Worm (Caenorhabditis elegans) whole organism, L2 larva: ENCODE results near the gene T01D3.6.

Experiments used
- C34F6.9 ChIP-seq: fragments of 150-350 bp; optimal IDR thresholded peaks from 2 replicates; lab custom pipeline; 2014; ENCODE audit warnings: missing biosample characterization, missing genetic modification characterization
- R02D3.7 ChIP-seq: fragments of 150-350 bp; optimal IDR thresholded peaks from 2 replicates; lab custom pipeline; 2014; ENCODE audit warnings: missing biosample characterization, missing genetic modification characterization
- Y55F3AM.14 ChIP-seq: fragments of 200-800 bp; sonication (Bioruptor generic); optimal IDR thresholded peaks from 2 replicates; lab custom pipeline; 2018; ENCODE audit warnings: mild to moderate bottlenecking, missing genetic modification characterization, missing compliant biosample characterization
- ZK546.5 ChIP-seq: sonication (generic microtip); optimal IDR thresholded peaks from 2 replicates; lab custom pipeline; 2017; ENCODE audit warnings: missing biosample characterization, missing genetic modification characterization
- alr-1 ChIP-seq: fragments of 150-350 bp; optimal IDR thresholded peaks from 2 replicates; lab custom pipeline; 2014; ENCODE audit warnings: missing biosample characterization, missing genetic modification characterization
- blmp-1 ChIP-seq: sonication (generic microtip); optimal IDR thresholded peaks from 2 replicates; lab custom pipeline; 2017; ENCODE audit warnings: missing genetic modification characterization, mild to moderate bottlenecking, missing compliant biosample characterization, antibody characterized with exemption, moderate library complexity; ENCODE audit not compliant: insufficient read depth
- ceh-16 ChIP-seq: fragments of 150-350 bp; optimal IDR thresholded peaks from 2 replicates; lab custom pipeline; 2014; ENCODE audit warnings: missing biosample characterization, missing genetic modification characterization
- ceh-82 ChIP-seq: fragments of 150-350 bp; optimal IDR thresholded peaks from 2 replicates; lab custom pipeline; 2014; ENCODE audit warnings: missing biosample characterization, missing genetic modification characterization
- crh-2 ChIP-seq: sonication (generic microtip); optimal IDR thresholded peaks from 2 replicates; lab custom pipeline; 2017; ENCODE audit warnings: missing biosample characterization, missing genetic modification characterization
- dmd-4 ChIP-seq: sonication (generic microtip); optimal IDR thresholded peaks from 2 replicates; lab custom pipeline; 2017; ENCODE audit warnings: missing biosample characterization, missing genetic modification characterization
- egl-27 ChIP-seq: sonication (generic microtip); optimal IDR thresholded peaks from 3 replicates; lab custom pipeline; 2017; ENCODE audit warnings: missing biosample characterization, missing genetic modification reagents, missing genetic modification characterization
- elt-3 ChIP-seq: sonication (generic microtip); optimal IDR thresholded peaks from 2 replicates; lab custom pipeline; 2017; ENCODE audit warnings: missing biosample characterization, missing genetic modification characterization
- fos-1 ChIP-seq: fragments of 150-350 bp; optimal IDR thresholded peaks from 2 replicates; lab custom pipeline; 2014; ENCODE audit warnings: missing biosample characterization, missing genetic modification characterization
- gmeb-1 ChIP-seq: fragments of 150-350 bp; optimal IDR thresholded peaks from 2 replicates; lab custom pipeline; 2014; ENCODE audit warnings: missing biosample characterization, missing genetic modification characterization
- lin-11 ChIP-seq: fragments of 150-350 bp; sonication (generic microtip); optimal IDR thresholded peaks from 2 replicates; lab custom pipeline; 2014; ENCODE audit warnings: missing biosample characterization, missing genetic modification characterization, inconsistent platforms, mixed read lengths
- lin-13 ChIP-seq: fragments of 150-350 bp; optimal IDR thresholded peaks from 2 replicates; lab custom pipeline; 2014; ENCODE audit warnings: missing biosample characterization, missing genetic modification reagents, missing genetic modification characterization
- mab-5 ChIP-seq: fragments of 150-350 bp; optimal IDR thresholded peaks from 2 replicates; lab custom pipeline; 2014; ENCODE audit warnings: missing biosample characterization, missing genetic modification characterization
- mdl-1 ChIP-seq, 2 experiments: fragments of 150-350 bp in 1 of 2; sonication (generic microtip) in 1 of 2; optimal IDR thresholded peaks; 2 replicates each; lab custom pipeline; 2017; ENCODE audit warnings: missing biosample characterization in 2 of 2, missing genetic modification characterization in 2 of 2
- nhr-10 ChIP-seq: sonication (generic microtip); optimal IDR thresholded peaks from 2 replicates; lab custom pipeline; 2017; ENCODE audit warnings: missing biosample characterization, missing genetic modification characterization
- nhr-12 ChIP-seq: fragments of 150-350 bp; optimal IDR thresholded peaks from 2 replicates; lab custom pipeline; 2014; ENCODE audit warnings: missing biosample characterization, missing genetic modification characterization
- nhr-129 ChIP-seq: fragments of 150-350 bp; optimal IDR thresholded peaks from 2 replicates; lab custom pipeline; 2014; ENCODE audit warnings: missing biosample characterization, missing genetic modification characterization
- nhr-21 ChIP-seq: fragments of 150-350 bp; optimal IDR thresholded peaks from 2 replicates; lab custom pipeline; 2014; ENCODE audit warnings: missing biosample characterization, missing genetic modification characterization
- nhr-23 ChIP-seq: fragments of 150-350 bp; optimal IDR thresholded peaks from 2 replicates; lab custom pipeline; 2014; ENCODE audit warnings: missing biosample characterization, missing genetic modification reagents, missing genetic modification characterization
- nhr-25 ChIP-seq: fragments of 150-350 bp; sonication (generic microtip); optimal IDR thresholded peaks from 3 replicates; lab custom pipeline; 2014; ENCODE audit warnings: missing biosample characterization, missing genetic modification characterization
- nhr-77 ChIP-seq: fragments of 150-350 bp; optimal IDR thresholded peaks from 2 replicates; lab custom pipeline; 2014; ENCODE audit warnings: missing biosample characterization, missing genetic modification characterization
- peb-1 ChIP-seq: fragments of 150-350 bp; optimal IDR thresholded peaks from 2 replicates; lab custom pipeline; 2014; ENCODE audit warnings: missing biosample characterization, missing genetic modification characterization
- sem-4 ChIP-seq: fragments of 150-350 bp; optimal IDR thresholded peaks from 2 replicates; lab custom pipeline; 2014; ENCODE audit warnings: missing biosample characterization, missing genetic modification reagents, missing genetic modification characterization
- skn-1 ChIP-seq: sonication (generic microtip); optimal IDR thresholded peaks from 2 replicates; lab custom pipeline; 2017; ENCODE audit warnings: missing biosample characterization, missing genetic modification characterization
- sma-3 ChIP-seq: sonication (generic microtip); optimal IDR thresholded peaks from 2 replicates; lab custom pipeline; 2016; ENCODE audit warnings: missing genetic modification reagents, missing genetic modification characterization, missing compliant biosample characterization
- sma-9 ChIP-seq, 2 experiments: fragments of 150-350 bp in 1 of 2; sonication (generic microtip) in 1 of 2; optimal IDR thresholded peaks; 2 replicates each; lab custom pipeline; 2014 to 2016; ENCODE audit warnings: missing genetic modification characterization in 2 of 2, mild to moderate bottlenecking in 1 of 2, missing biosample characterization in 1 of 2, missing compliant biosample characterization in 1 of 2, missing genetic modification reagents in 1 of 2, moderate library complexity in 1 of 2
- snpc-4 ChIP-seq: fragments of 150-350 bp; optimal IDR thresholded peaks from 2 replicates; lab custom pipeline; 2014; ENCODE audit warnings: missing biosample characterization, missing genetic modification characterization
- unc-39 ChIP-seq: fragments of 150-350 bp; optimal IDR thresholded peaks from 2 replicates; lab custom pipeline; 2014; ENCODE audit warnings: missing biosample characterization, missing genetic modification characterization
- unc-55 ChIP-seq: fragments of 150-350 bp; sonication (generic microtip); optimal IDR thresholded peaks from 3 replicates; lab custom pipeline; 2014; ENCODE audit warnings: missing biosample characterization, missing genetic modification reagents, missing genetic modification characterization
- unc-62 ChIP-seq: fragments of 150-350 bp; optimal IDR thresholded peaks from 2 replicates; lab custom pipeline; 2014; ENCODE audit warnings: missing biosample characterization, missing genetic modification reagents, missing genetic modification characterization
- ztf-1 ChIP-seq: fragments of 200-800 bp; sonication (Bioruptor generic); conservative IDR thresholded peaks from 2 replicates; pipeline ENCODE4 v1.3.6; 2022; ENCODE audit warnings: missing genetic modification characterization, missing compliant biosample characterization
- ztf-4 ChIP-seq: fragments of 150-350 bp; optimal IDR thresholded peaks from 2 replicates; lab custom pipeline; 2014; ENCODE audit warnings: missing biosample characterization, missing genetic modification characterization

T01D3.6 gene

DNA sequence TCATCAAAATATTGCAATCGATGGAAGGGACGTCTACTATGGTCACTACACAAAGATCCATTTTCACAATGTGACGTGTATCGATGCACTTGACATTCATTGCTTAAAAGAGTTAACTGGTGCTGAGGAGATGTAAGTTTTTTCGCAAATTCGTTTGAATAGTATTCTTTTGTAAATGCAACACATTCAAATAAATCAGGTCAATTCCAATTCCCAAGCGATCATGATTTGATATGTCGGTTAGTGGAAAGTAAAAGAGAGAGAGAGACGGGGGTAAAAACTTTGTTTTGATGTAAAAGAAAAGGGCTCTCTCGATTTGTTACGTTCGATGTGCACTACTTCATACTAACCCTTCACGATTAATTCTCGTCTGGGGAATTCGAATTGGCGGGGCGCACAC, 26.3 kb upstream of the T01D3.6 start:
- TF ChIP-seq mab-5 (no peak), nhr-77 (tag; lab: Kevin White, UChicago) (no peak), unc-55 (GFP tag; lab: Kevin White, UChicago) (no peak), ceh-16 (no peak), elt-3 (tag; lab: Kevin White, UChicago) (no peak), sma-3 (GFP tag; lab: Kevin White, UChicago) (no peak), alr-1 (tag; lab: Kevin White, UChicago) (no peak), ZK546.5 (no peak), unc-62 (GFP tag; lab: Kevin White, UChicago) (no peak), skn-1 (tag; lab: Kevin White, UChicago) (no peak), nhr-21 (tag; lab: Kevin White, UChicago) (no peak), lin-13 (GFP tag; lab: Kevin White, UChicago) (no peak), sma-9 (GFP tag; optimal IDR thresholded peaks at IDR 0.05; lab: Kevin White, UChicago) (no peak), sma-9 (tag; optimal IDR thresholded peaks at IDR 0.05; lab: Kevin White, UChicago) (no peak), peb-1 (tag; lab: Kevin White, UChicago) (no peak), mdl-1 (tag; optimal IDR thresholded peaks at IDR 0.05; lab: Kevin White, UChicago) (no peak), ztf-1 (GFP tag; lab: Robert Waterston, UW) (no peak), nhr-12 (no peak)
- TF ChIP-seq, all 48 proteins: peak for 0

DNA sequence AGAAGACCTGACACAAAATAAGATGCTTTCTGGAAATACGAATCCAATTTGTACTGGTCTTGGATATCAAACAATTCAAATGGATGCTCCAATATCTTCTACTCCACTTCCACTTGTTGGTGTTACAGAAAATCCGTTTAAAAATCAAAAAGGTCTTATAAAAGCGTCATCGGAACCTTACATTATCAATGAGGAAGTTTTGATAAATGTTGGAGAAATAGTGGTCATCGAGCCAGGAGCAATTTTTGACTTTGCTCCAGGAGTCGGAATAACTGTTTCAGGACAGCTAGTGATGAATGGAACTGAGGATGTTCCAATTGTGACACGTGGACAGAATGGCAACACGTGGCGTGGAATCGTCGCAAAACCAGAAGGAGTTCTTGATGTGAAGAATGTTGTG, 22.5 kb upstream of the T01D3.6 start:
- TF ChIP-seq nhr-25 (tag; lab: Kevin White, UChicago) = no peak
- no peak for TF ChIP-seq lin-11 (tag; lab: Kevin White, UChicago)
- TF ChIP-seq nhr-77 (tag; lab: Kevin White, UChicago) = no peak
- no peak for TF ChIP-seq R02D3.7 (tag; lab: Kevin White, UChicago)
- no peak for TF ChIP-seq ceh-82 (tag; lab: Kevin White, UChicago)

DNA sequence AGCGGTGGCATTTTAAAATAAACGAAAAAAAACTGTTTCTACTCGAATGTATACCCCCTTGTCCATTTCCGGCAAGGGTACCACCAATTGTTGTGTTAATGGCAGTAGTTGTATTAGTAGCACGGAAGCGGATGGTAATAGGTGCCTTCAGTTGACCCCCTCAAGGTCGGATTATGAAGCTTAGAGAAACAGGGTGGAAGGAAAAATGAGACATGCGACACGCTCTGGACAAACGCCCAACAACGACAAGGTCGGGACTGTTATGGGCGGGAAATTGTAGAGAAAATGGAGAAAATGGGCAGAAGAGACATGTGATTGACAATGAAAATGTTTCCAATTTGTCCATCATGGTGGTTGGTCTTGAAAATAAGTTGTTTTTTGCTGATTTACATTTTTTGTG, 12.7 kb upstream of the T01D3.6 start, which contains the start of gene T01D3.3:
TSS of gene T01D3.3 (plus strand) at position 312 of the 400 bp plus-strand sequence.
- TF ChIP-seq nhr-12 (no peak), sem-4 (peak; percentile 37), ztf-4 (tag; lab: Kevin White, UChicago) (no peak), nhr-129 (peak; percentile 74), nhr-25 (tag; lab: Kevin White, UChicago) (peak; percentile 91)
- TF ChIP-seq, all 48 proteins: peak for 3

DNA sequence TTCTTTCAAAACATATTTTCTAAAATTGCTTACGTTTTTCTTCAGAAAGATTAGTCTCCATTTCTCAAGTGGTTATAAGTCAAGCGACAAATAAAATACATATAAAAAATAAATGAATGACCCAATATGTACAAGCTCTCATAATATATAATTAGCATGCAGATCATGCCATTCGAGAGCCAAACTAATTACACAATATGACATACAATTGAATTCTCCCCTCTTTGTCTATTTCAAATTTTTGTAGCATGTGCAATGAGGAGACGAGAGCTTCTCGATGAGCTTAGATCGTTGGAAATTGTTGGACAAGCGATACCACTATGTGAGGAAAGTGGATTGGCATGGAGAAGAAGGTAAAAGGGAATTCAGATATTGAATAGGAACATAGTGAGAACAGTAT, 9.3 kb upstream of the T01D3.6 start, which contains the start of gene hlh-34:
TSS of gene hlh-34 (minus strand) at position 101 of the 400 bp plus-strand sequence.
- TF ChIP-seq Y55F3AM.14 (GFP tag; lab: Kevin White, UChicago) = no peak
- no peak for TF ChIP-seq lin-13 (GFP tag; lab: Kevin White, UChicago)
- TF ChIP-seq nhr-12 = no peak
- TF ChIP-seq sma-3 (GFP tag; lab: Kevin White, UChicago) = no peak
- TF ChIP-seq nhr-129 = no peak
- TF ChIP-seq egl-27 = no peak
- no peak for TF ChIP-seq ceh-16
- no peak for TF ChIP-seq crh-2
- no peak for TF ChIP-seq sem-4
- no peak for TF ChIP-seq alr-1 (tag; lab: Kevin White, UChicago)
- TF ChIP-seq R02D3.7 (tag; lab: Kevin White, UChicago) = no peak
- no peak for TF ChIP-seq nhr-77 (tag; lab: Kevin White, UChicago)
- no peak for TF ChIP-seq lin-11 (tag; lab: Kevin White, UChicago)

DNA sequence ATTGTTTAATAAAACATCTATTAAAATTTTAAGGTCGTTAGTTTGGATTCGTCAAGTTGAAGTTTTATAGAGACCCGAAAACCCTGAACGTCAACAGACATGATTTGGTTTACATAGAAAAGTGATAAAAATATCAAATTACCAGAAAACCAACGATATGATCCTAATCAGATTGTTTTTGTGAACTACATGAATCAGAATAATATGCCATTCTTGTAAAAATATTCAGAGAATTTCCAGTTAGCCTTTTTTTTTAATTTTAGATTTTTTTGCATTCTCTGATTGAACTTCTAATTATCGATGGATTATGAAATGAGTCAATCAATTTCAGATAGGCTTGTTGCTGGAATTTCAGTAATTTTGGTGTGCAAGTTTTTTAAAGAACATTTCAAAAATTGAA, 5.6 kb upstream of the T01D3.6 start, which contains the start of gene srx-96:
TSS of gene srx-96 (plus strand) at position 301 of the 400 bp plus-strand sequence.
- no peak for TF ChIP-seq fos-1 (tag; lab: Kevin White, UChicago)
- TF ChIP-seq lin-13 (GFP tag; lab: Kevin White, UChicago) = no peak
- TF ChIP-seq ceh-16 = no peak
- no peak for TF ChIP-seq unc-39 (tag; lab: Kevin White, UChicago)
- no peak for TF ChIP-seq snpc-4
- TF ChIP-seq peb-1 (tag; lab: Kevin White, UChicago) = no peak
- TF ChIP-seq ztf-1 (GFP tag; lab: Robert Waterston, UW) = no peak
- no peak for TF ChIP-seq nhr-77 (tag; lab: Kevin White, UChicago)
- no peak for TF ChIP-seq R02D3.7 (tag; lab: Kevin White, UChicago)
- no peak for TF ChIP-seq gmeb-1 (tag; lab: Kevin White, UChicago)
- no peak for TF ChIP-seq sma-3 (GFP tag; lab: Kevin White, UChicago)
- no peak for TF ChIP-seq nhr-23 (tag; lab: Kevin White, UChicago)
- no peak for TF ChIP-seq C34F6.9 (tag; lab: Kevin White, UChicago)
- no peak for TF ChIP-seq nhr-10 (tag; lab: Kevin White, UChicago)
- no peak for TF ChIP-seq skn-1 (tag; lab: Kevin White, UChicago)
- TF ChIP-seq blmp-1 (tag; lab: Kevin White, UChicago) = no peak
- no peak for TF ChIP-seq nhr-21 (tag; lab: Kevin White, UChicago)
- no peak for TF ChIP-seq ZK546.5
- TF ChIP-seq dmd-4 (tag; lab: Kevin White, UChicago) = no peak
- no peak for TF ChIP-seq nhr-25 (tag; lab: Kevin White, UChicago)
